Fruit fly (Drosophila melanogaster): ENCODE results near the gene CG16762.
A peak's percentile ranks its signal among the peaks of the same experiment; 100 is the strongest.

CG16762 gene

DNA sequence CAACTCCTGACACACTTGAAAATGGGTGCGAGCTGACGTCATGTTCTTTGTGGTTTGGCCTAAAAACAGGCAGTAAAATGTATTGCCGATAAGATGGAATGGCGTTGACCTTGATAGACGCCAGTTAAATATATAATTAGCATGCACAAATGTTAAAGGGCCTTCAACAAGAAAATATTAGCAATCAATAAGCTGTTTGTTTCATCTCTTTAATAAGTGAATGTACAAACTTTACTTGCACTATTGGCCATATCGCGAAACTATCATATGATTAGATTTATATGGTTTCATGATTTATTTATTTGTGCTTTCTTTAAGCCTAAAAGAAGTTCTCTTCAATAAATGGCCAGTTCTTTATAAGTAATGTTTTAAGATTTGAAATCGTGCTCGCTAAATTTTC is 13.4 kb downstream of the CG16762 start:
- no peak for TF ChIP-seq CG11617 (GFP tag; optimal IDR thresholded peaks at IDR 0.05)
- no peak for TF ChIP-seq Mnt (GFP tag; optimal IDR thresholded peaks at IDR 0.05)
- peak; percentile 63 for TF ChIP-seq kay (GFP tag; ENCODE audit: borderline replicate concordance)
- TF ChIP-seq Clk (GFP tag; optimal IDR thresholded peaks at IDR 0.05), result no peak
- TF ChIP-seq CG5204 (GFP tag; optimal IDR thresholded peaks at IDR 0.05), result no peak
- no peak for TF ChIP-seq bab1 (GFP tag; optimal IDR thresholded peaks at IDR 0.05)
- no peak for TF ChIP-seq cic (GFP tag; optimal IDR thresholded peaks at IDR 0.05)

dm6 chr3L:2458763-2459162 is 16.7 kb downstream of the CG16762 start:
- peak; percentile 74 for TF ChIP-seq kay (GFP tag; ENCODE audit: borderline replicate concordance)
- TF ChIP-seq ovo (GFP tag; optimal IDR thresholded peaks at IDR 0.05), result no peak
- no peak for TF ChIP-seq Hr96 (GFP tag; optimal IDR thresholded peaks at IDR 0.05)

dm6 chr3L:2457557-2458240 is 17.7 kb downstream of the CG16762 start:
- TF ChIP-seq tj (GFP tag; optimal IDR thresholded peaks at IDR 0.05), result peak; percentile 30
- TF ChIP-seq CG33017 (tag; optimal IDR thresholded peaks at IDR 0.05), result no peak
- TF ChIP-seq CG7101 (tag; optimal IDR thresholded peaks at IDR 0.05), result no peak
- no peak for TF ChIP-seq CG5204 (GFP tag; optimal IDR thresholded peaks at IDR 0.05)
- TF ChIP-seq cnc (optimal IDR thresholded peaks at IDR 0.05), result no peak
- peak; percentile 40 for TF ChIP-seq kay (GFP tag; ENCODE audit: borderline replicate concordance)
- no peak for TF ChIP-seq CG11617 (GFP tag; optimal IDR thresholded peaks at IDR 0.05)
- no peak for TF ChIP-seq CG14711 (tag; optimal IDR thresholded peaks at IDR 0.05)
- TF ChIP-seq Mnt (GFP tag; optimal IDR thresholded peaks at IDR 0.05), result peak; percentile 58
- peak; percentile 64 for TF ChIP-seq cic (GFP tag; optimal IDR thresholded peaks at IDR 0.05)
- no peak for TF ChIP-seq CG1620 (GFP tag; optimal IDR thresholded peaks at IDR 0.05)
- no peak for TF ChIP-seq Crg-1 (GFP tag; optimal IDR thresholded peaks at IDR 0.05)
- no peak for TF ChIP-seq Hr96 (GFP tag; optimal IDR thresholded peaks at IDR 0.05)
- TF ChIP-seq toe (GFP tag; optimal IDR thresholded peaks at IDR 0.05), result no peak
- TF ChIP-seq CG7045 (GFP tag; optimal IDR thresholded peaks at IDR 0.05), result no peak
- TF ChIP-seq CG12768 (GFP tag; optimal IDR thresholded peaks at IDR 0.05), result no peak
- no peak for TF ChIP-seq ovo (GFP tag; optimal IDR thresholded peaks at IDR 0.05)

DNA sequence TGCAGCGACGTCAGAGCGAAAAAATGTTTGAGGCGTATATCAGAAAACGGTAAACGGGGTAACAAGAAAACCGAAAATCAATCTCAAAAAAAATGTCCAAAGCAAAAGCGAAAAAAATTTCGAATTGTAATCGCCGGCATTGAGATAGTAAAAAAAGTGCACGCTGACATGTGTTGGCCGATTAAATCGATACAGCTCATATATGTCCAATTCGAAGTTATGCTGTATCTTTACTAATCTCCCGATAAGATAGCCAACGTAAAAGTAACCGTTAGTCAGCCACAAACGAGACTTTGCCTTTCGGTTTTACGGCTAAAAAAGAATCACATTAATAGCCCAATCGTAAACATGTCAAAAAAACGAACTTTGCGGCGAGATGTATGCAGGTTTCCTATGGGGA is 18.5 kb downstream of the CG16762 start:
- TF ChIP-seq CG5204 (GFP tag; optimal IDR thresholded peaks at IDR 0.05) (no peak), CG33017 (tag; optimal IDR thresholded peaks at IDR 0.05) (no peak)

DNA sequence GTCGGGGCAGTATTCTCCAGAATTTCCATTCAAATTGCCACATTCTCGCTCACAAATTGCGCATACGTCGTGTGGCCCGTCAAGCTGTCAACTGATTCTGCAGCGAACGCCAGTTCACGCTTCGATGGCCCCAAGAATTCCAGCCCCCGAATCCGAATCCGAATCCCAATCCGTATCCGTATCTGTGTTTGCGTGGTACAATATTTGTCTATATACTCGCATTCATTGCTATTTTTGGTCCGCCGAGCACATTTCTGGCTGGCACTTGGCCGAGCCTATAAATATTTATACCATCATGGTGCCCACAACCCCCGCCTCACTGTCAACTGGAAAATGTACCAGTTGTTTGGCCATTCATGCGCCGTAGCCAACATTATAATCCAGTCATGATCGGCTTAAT is 29.2 kb downstream of the CG16762 start:
- TF ChIP-seq Hr96 (GFP tag; optimal IDR thresholded peaks at IDR 0.05), result no peak
- no peak for TF ChIP-seq toe (GFP tag; optimal IDR thresholded peaks at IDR 0.05)
- TF ChIP-seq cic (GFP tag; optimal IDR thresholded peaks at IDR 0.05), result no peak
- TF ChIP-seq CG1620 (GFP tag; optimal IDR thresholded peaks at IDR 0.05), result no peak
- TF ChIP-seq ovo (GFP tag; optimal IDR thresholded peaks at IDR 0.05), result no peak
- no peak for TF ChIP-seq CG12768 (GFP tag; optimal IDR thresholded peaks at IDR 0.05)
- no peak for TF ChIP-seq CG7101 (tag; optimal IDR thresholded peaks at IDR 0.05)
- TF ChIP-seq bab1 (GFP tag; optimal IDR thresholded peaks at IDR 0.05), result no peak
- no peak for TF ChIP-seq Mnt (GFP tag; optimal IDR thresholded peaks at IDR 0.05)
- TF ChIP-seq pad (GFP tag; optimal IDR thresholded peaks at IDR 0.05), result no peak
- no peak for TF ChIP-seq tj (GFP tag; optimal IDR thresholded peaks at IDR 0.05)
- no peak for TF ChIP-seq CG33017 (tag; optimal IDR thresholded peaks at IDR 0.05)
- TF ChIP-seq Crg-1 (GFP tag; optimal IDR thresholded peaks at IDR 0.05), result no peak

- TF ChIP-seq cnc (optimal IDR thresholded peaks at IDR 0.05), result no peak
- no peak for TF ChIP-seq CG14711 (tag; optimal IDR thresholded peaks at IDR 0.05)
- no peak for TF ChIP-seq Mnt (GFP tag; optimal IDR thresholded peaks at IDR 0.05)
Observed at dm6 chr3L:2442330-2442729, 33.1 kb downstream of the CG16762 start.

- TF ChIP-seq CG7101 (tag; optimal IDR thresholded peaks at IDR 0.05), result no peak
- TF ChIP-seq CG11617 (GFP tag; optimal IDR thresholded peaks at IDR 0.05), result no peak
Observed at dm6 chr3L:2441831-2442230, 33.6 kb downstream of the CG16762 start.

- TF ChIP-seq tj (GFP tag; optimal IDR thresholded peaks at IDR 0.05) (peak; percentile 3), pad (GFP tag; optimal IDR thresholded peaks at IDR 0.05) (no peak)
Observed at dm6 chr3L:2438609-2439422, 36.6 kb downstream of the CG16762 start.
